Worm (Caenorhabditis elegans) whole organism, mixed stage, embryonic: ENCODE data around the gene srab-2.

Experiments used
- M03D4.4 ChIP-seq: sonication (generic microtip); optimal IDR thresholded peaks from 2 replicates; lab custom pipeline; 2017; ENCODE audit warnings: mild to moderate bottlenecking, missing genetic modification characterization, missing compliant biosample characterization
- bed-3 ChIP-seq: fragments of 200-800 bp; sonication (Bioruptor generic); optimal IDR thresholded peaks from 3 replicates; lab custom pipeline; 2018; ENCODE audit warnings: mild to moderate bottlenecking, missing genetic modification characterization, moderate library complexity, missing compliant biosample characterization
- blmp-1 ChIP-seq: fragments of 150-350 bp; optimal IDR thresholded peaks from 2 replicates; lab custom pipeline; 2014; ENCODE audit warnings: missing biosample characterization, missing genetic modification characterization
- ceh-39 ChIP-seq: fragments of 150-350 bp; optimal IDR thresholded peaks from 2 replicates; lab custom pipeline; 2014; ENCODE audit warnings: missing biosample characterization, missing genetic modification characterization
- ceh-43 ChIP-seq: fragments of 200-800 bp; sonication (Bioruptor generic); optimal IDR thresholded peaks from 2 replicates; lab custom pipeline; 2018; ENCODE audit warnings: mild to moderate bottlenecking, missing genetic modification characterization, moderate library complexity, missing compliant biosample characterization
- drap-1 ChIP-seq: fragments of 200-800 bp; sonication (Bioruptor generic); optimal IDR thresholded peaks from 3 replicates; lab custom pipeline; 2018; ENCODE audit warnings: mild to moderate bottlenecking, missing genetic modification characterization, missing compliant biosample characterization
- elt-1 ChIP-seq: sonication (generic microtip); optimal IDR thresholded peaks from 2 replicates; lab custom pipeline; 2017; ENCODE audit warnings: missing genetic modification characterization, mild to moderate bottlenecking, missing compliant biosample characterization, antibody characterized with exemption, moderate library complexity, borderline replicate concordance; ENCODE audit not compliant: insufficient read depth
- elt-3 ChIP-seq: fragments of 150-350 bp; optimal IDR thresholded peaks from 2 replicates; lab custom pipeline; 2014; ENCODE audit warnings: missing biosample characterization, missing genetic modification characterization
- flh-1 ChIP-seq: fragments of 200-800 bp; sonication (Bioruptor generic); optimal IDR thresholded peaks from 2 replicates; lab custom pipeline; 2018; ENCODE audit warnings: mild to moderate bottlenecking, missing genetic modification characterization, moderate library complexity, missing compliant biosample characterization
- hlh-1 ChIP-seq: fragments of 150-350 bp; optimal IDR thresholded peaks from 2 replicates; lab custom pipeline; 2014; ENCODE audit warnings: missing biosample characterization, missing genetic modification reagents, missing genetic modification characterization
- lin-13 ChIP-seq: fragments of 150-350 bp; optimal IDR thresholded peaks from 2 replicates; lab custom pipeline; 2014; ENCODE audit warnings: missing biosample characterization, missing genetic modification characterization
- lin-32 ChIP-seq: fragments of 200-800 bp; sonication (Bioruptor generic); optimal IDR thresholded peaks from 2 replicates; lab custom pipeline; 2018; ENCODE audit warnings: mild to moderate bottlenecking, missing genetic modification characterization, missing compliant biosample characterization
- lsy-2 ChIP-seq: fragments of 150-350 bp; optimal IDR thresholded peaks from 2 replicates; lab custom pipeline; 2014; ENCODE audit warnings: missing biosample characterization, missing genetic modification characterization
- mep-1 ChIP-seq: fragments of 150-350 bp; optimal IDR thresholded peaks from 2 replicates; lab custom pipeline; 2017; ENCODE audit warnings: missing biosample characterization, missing genetic modification reagents, missing genetic modification characterization, inconsistent platforms
- mls-2 ChIP-seq: sonication (generic microtip); optimal IDR thresholded peaks from 2 replicates; lab custom pipeline; 2016; ENCODE audit warnings: mild to moderate bottlenecking, missing genetic modification characterization, moderate library complexity, missing compliant biosample characterization
- nhr-12 ChIP-seq: fragments of 150-350 bp; optimal IDR thresholded peaks from 2 replicates; lab custom pipeline; 2014; ENCODE audit warnings: missing biosample characterization, missing genetic modification characterization
- nhr-2 ChIP-seq: fragments of 150-350 bp; optimal IDR thresholded peaks from 2 replicates; lab custom pipeline; 2014; ENCODE audit warnings: missing biosample characterization, missing genetic modification characterization
- nhr-237 ChIP-seq: fragments of 150-350 bp; optimal IDR thresholded peaks from 2 replicates; lab custom pipeline; 2014; ENCODE audit warnings: missing biosample characterization, missing genetic modification characterization
- nhr-28 ChIP-seq: fragments of 150-350 bp; optimal IDR thresholded peaks from 2 replicates; lab custom pipeline; 2014; ENCODE audit warnings: missing biosample characterization, missing genetic modification characterization
- nhr-76 ChIP-seq: sonication (generic microtip); optimal IDR thresholded peaks from 2 replicates; lab custom pipeline; 2017; ENCODE audit warnings: missing biosample characterization, missing genetic modification characterization
- pha-4 ChIP-seq: fragments of 150-350 bp; optimal IDR thresholded peaks from 2 replicates; lab custom pipeline; 2018; ENCODE audit warnings: missing biosample characterization, missing genetic modification reagents, missing genetic modification characterization
- sem-2 ChIP-seq: fragments of 200-800 bp; sonication (Bioruptor generic); optimal IDR thresholded peaks from 2 replicates; lab custom pipeline; 2018; ENCODE audit warnings: mild to moderate bottlenecking, missing genetic modification characterization, missing compliant biosample characterization
- snpc-4 ChIP-seq: fragments of 150-350 bp; optimal IDR thresholded peaks from 2 replicates; lab custom pipeline; 2014; ENCODE audit warnings: missing biosample characterization, missing genetic modification characterization
- sptf-1 ChIP-seq: sonication (generic microtip); optimal IDR thresholded peaks from 2 replicates; lab custom pipeline; 2017; ENCODE audit warnings: mild to moderate bottlenecking, missing genetic modification characterization, moderate library complexity, missing compliant biosample characterization
- tbx-8 ChIP-seq: fragments of 200-800 bp; sonication (Bioruptor generic); optimal IDR thresholded peaks from 2 replicates; lab custom pipeline; 2018; ENCODE audit warnings: mild to moderate bottlenecking, missing genetic modification characterization, moderate library complexity, missing compliant biosample characterization
- unc-120 ChIP-seq: sonication (generic microtip); optimal IDR thresholded peaks from 2 replicates; lab custom pipeline; 2017; ENCODE audit warnings: missing genetic modification characterization, missing compliant biosample characterization; ENCODE audit not compliant: poor library complexity, severe bottlenecking
- unc-39 ChIP-seq: fragments of 150-350 bp; optimal IDR thresholded peaks from 2 replicates; lab custom pipeline; 2014; ENCODE audit warnings: missing biosample characterization, missing genetic modification characterization
- unc-62 ChIP-seq: fragments of 150-350 bp; optimal IDR thresholded peaks from 2 replicates; lab custom pipeline; 2014; ENCODE audit warnings: missing biosample characterization, missing genetic modification reagents, missing genetic modification characterization
- zip-8 ChIP-seq: fragments of 150-350 bp; optimal IDR thresholded peaks from 2 replicates; lab custom pipeline; 2014; ENCODE audit warnings: missing biosample characterization, missing genetic modification characterization
- ztf-11 ChIP-seq: fragments of 150-350 bp; optimal IDR thresholded peaks from 2 replicates; lab custom pipeline; 2014; ENCODE audit warnings: missing biosample characterization, missing genetic modification characterization

Gene srab-2

DNA sequence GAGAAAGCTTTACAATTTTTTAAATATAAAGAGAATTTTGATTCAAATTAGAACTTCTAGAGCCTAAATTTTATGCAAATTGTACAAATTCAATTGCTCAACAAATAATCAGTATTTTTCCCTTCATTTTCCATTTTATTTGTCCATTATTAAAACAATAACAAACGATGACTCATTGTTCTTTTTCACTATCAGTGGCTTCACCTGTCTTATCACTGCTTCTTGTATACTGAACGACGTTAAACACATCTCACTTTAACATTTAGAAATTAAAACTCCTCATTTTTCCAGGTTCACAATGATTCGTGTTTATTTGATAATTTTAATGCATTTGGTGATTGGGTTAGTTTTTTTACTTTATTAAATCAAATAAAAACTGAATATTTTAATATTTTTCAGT is 14.8 kb upstream of the srab-2 start, which contains the start of gene sid-1:
Gene sid-1, plus strand, starts transcription at position 292 of the 400 bp plus-strand sequence.
- TF ChIP-seq elt-3 (tag; lab: Kevin White, UChicago) (no peak), sptf-1 (tag; lab: Kevin White, UChicago) (no peak), ceh-43 (no peak)

DNA sequence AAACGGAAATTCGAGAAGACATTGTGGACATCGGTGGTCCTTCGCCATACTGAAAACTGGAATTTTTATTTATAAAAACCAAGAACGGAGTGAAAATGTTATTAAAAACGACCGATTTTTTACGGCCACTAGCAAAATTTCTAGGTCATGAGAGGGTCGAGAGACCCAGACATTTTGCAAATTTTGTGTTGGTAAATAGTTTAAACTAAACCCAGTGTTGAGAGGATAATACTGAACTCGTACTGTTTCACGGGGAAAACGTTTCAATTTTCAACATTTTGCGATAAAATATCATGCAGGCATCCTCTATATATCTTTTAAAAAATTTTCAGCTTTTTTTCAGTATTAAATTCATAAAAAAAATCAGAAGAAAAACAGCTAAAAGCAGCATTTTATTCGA is 14.3 kb upstream of the srab-2 start, which contains the start of gene C04F5.9:
Gene C04F5.9, minus strand, starts transcription at position 101 of the 400 bp plus-strand sequence.
- TF ChIP-seq zip-8 (tag; lab: Kevin White, UChicago) (no peak), lin-13 (tag; lab: Kevin White, UChicago) (no peak), mep-1 (tag; lab: Kevin White, UChicago) (no peak), pha-4 (tag; lab: Kevin White, UChicago) (no peak), unc-62 (no peak), nhr-237 (tag; lab: Kevin White, UChicago) (no peak), elt-3 (tag; lab: Kevin White, UChicago) (no peak), elt-1 (no peak), M03D4.4 (tag; lab: Kevin White, UChicago) (no peak), lsy-2 (tag; lab: Kevin White, UChicago) (no peak), sptf-1 (tag; lab: Kevin White, UChicago) (no peak), lin-32 (GFP tag; lab: Kevin White, UChicago) (no peak), ceh-43 (no peak)

DNA sequence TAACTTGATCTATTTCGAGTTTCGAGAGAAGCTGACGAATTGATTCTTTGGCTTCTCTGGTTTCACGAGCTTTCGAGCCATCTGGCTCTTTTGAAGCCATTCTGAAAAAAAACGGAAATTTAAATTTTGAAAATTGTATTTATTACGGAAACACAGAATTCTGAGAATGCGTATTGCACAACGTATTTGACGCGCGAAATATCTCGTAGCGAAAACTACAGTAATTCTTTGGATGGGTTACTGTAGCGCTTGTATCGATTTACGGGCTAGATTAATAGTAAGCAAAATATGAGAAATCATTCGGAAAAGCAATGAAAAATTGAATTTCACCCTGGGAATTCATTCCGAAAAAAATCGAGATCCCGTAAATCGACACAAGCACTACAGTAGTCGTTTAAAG is 8.8 kb upstream of the srab-2 start, which contains the start of gene C04F5.8:
Gene C04F5.8, minus strand, starts transcription at position 101 of the 400 bp plus-strand sequence.
- no peak for TF ChIP-seq ztf-11 (tag; lab: Kevin White, UChicago)
- no peak for TF ChIP-seq sem-2
- TF ChIP-seq unc-62: no peak
- no peak for TF ChIP-seq hlh-1
- no peak for TF ChIP-seq flh-1 (GFP tag; lab: Kevin White, UChicago)

ce11 chrV:5110684-5111083 is 5.8 kb upstream of the srab-2 start, which contains the start of gene ugt-63:
TSS of gene ugt-63 (minus strand) at chrV:5110772.
- TF ChIP-seq blmp-1 (tag; lab: Kevin White, UChicago) (no peak), unc-39 (tag; lab: Kevin White, UChicago) (no peak), nhr-237 (tag; lab: Kevin White, UChicago) (no peak), unc-120 (no peak), nhr-12 (tag; lab: Kevin White, UChicago) (no peak), nhr-2 (no peak), ceh-39 (no peak), ceh-43 (no peak), mls-2 (tag; lab: Kevin White, UChicago) (no peak), lsy-2 (tag; lab: Kevin White, UChicago) (no peak), nhr-76 (tag; lab: Kevin White, UChicago) (no peak), drap-1 (GFP tag; lab: Kevin White, UChicago) (no peak), snpc-4 (tag; lab: Kevin White, UChicago) (no peak), nhr-28 (no peak), pha-4 (tag; lab: Kevin White, UChicago) (no peak), M03D4.4 (tag; lab: Kevin White, UChicago) (no peak), sem-2 (no peak), elt-1 (no peak), hlh-1 (no peak)

DNA sequence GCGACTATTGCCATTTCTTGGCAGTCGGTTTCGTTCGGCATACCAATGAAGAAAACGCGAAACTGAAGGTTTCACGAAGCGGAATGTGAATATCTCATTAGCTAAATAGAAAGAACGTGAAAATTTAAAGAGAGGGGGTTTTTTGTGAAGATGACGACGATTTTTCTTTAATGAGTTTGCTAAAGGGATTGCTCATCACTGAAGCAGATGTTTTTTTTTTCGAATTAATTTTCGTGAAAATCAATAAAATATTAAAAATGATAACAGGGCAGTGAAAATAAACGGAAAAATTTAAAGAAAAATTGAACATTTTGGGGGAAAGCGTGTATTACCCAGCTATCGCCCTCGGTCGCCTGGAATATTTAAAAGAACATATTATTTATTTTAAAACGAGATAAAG is 3.0 kb upstream of the srab-2 start, which contains the start of gene srab-3:
Gene srab-3, minus strand, starts transcription at position 101 of the 400 bp plus-strand sequence.
- TF ChIP-seq bed-3 (GFP tag; lab: Kevin White, UChicago) (no peak), lsy-2 (tag; lab: Kevin White, UChicago) (no peak), unc-120 (no peak)
- TF ChIP-seq, all 35 proteins: peak for 0

ce11 chrV:5102017-5102416 is 2.8 kb downstream of the srab-2 start, which contains the start of gene srab-1:
TSS of gene srab-1 (minus strand) at chrV:5102117.
- no peak for TF ChIP-seq tbx-8 (GFP tag; lab: Kevin White, UChicago)
- TF ChIP-seq, all 35 proteins: peak for 0
